Worm (Caenorhabditis elegans): ENCODE results near the gene elo-1.
A peak's percentile ranks its signal among the peaks of the same experiment; 100 is the strongest.

The elo-1 gene

ce11 chrIV:9477135-9477928 lies 48.8 kb upstream of the elo-1 start, which contains the start of gene wrt-3 (continued):
- TF ChIP-seq ceh-82 (tag; optimal IDR thresholded peaks at IDR 0.05) (no peak), ces-1 (GFP tag; optimal IDR thresholded peaks at IDR 0.05) (no peak), fos-1 (tag; optimal IDR thresholded peaks at IDR 0.05) (no peak), egl-27 (tag; optimal IDR thresholded peaks at IDR 0.05) (no peak), skn-1 (tag; optimal IDR thresholded peaks at IDR 0.05) (no peak), daf-8 (GFP tag; IDR thresholded peaks at IDR 0.05) (no peak), unc-130 (GFP tag; optimal IDR thresholded peaks at IDR 0.05) (peak; percentile 67), nhr-102 (tag; optimal IDR thresholded peaks at IDR 0.05) (no peak), tag-97 (GFP tag; IDR thresholded peaks at IDR 0.05) (no peak), aha-1 (tag) (peak; percentile 86), ceh-32 (tag; optimal IDR thresholded peaks at IDR 0.05; ENCODE audit: poor library complexity) (peak; percentile 1), T26A8.4 (GFP tag; IDR thresholded peaks at IDR 0.05) (no peak), nhr-28 (tag; optimal IDR thresholded peaks at IDR 0.05) (peak; percentile 13), dve-1 (tag; optimal IDR thresholded peaks at IDR 0.05; ENCODE audit: insufficient read depth) (no peak), mdl-1 (tag; optimal IDR thresholded peaks at IDR 0.05) (no peak), jun-1 (tag; optimal IDR thresholded peaks at IDR 0.05) (no peak), R02D3.7 (tag; optimal IDR thresholded peaks at IDR 0.05) (peak; percentile 40), sdz-12 (GFP tag; optimal IDR thresholded peaks at IDR 0.05) (peak; percentile 93), attf-4 (tag; optimal IDR thresholded peaks at IDR 0.05) (peak; percentile 58), dmd-9 (GFP tag; IDR thresholded peaks at IDR 0.05) (no peak; the same call in 1 of the 2 replicates), nhr-77 (tag; optimal IDR thresholded peaks at IDR 0.05) (no peak), Y75B8A.6 (GFP tag; IDR thresholded peaks at IDR 0.05) (no peak; the same call in 1 of the 2 replicates), mxl-2 (GFP tag; conservative IDR thresholded peaks at IDR 0.05) (0 out of 2 replicates have a peak, but pooled peaks have one; percentile 20), lim-7 (GFP tag; IDR thresholded peaks at IDR 0.05) (no peak; the same call in none of the 2 replicates), hif-1 (tag; optimal IDR thresholded peaks at IDR 0.05) (no peak), pqm-1 (tag; optimal IDR thresholded peaks at IDR 0.05) (no peak), madf-9 (GFP tag; conservative IDR thresholded peaks at IDR 0.05) (peak; percentile 82), F37D6.2 (tag; optimal IDR thresholded peaks at IDR 0.05) (no peak), daf-12 (tag; optimal IDR thresholded peaks at IDR 0.05) (no peak), F44E2.7 (GFP tag; IDR thresholded peaks at IDR 0.05) (peak; percentile 97), lsy-2 (tag; optimal IDR thresholded peaks at IDR 0.05) (peak in 1 of 2 experiments; percentile 12), vab-7 (GFP tag; IDR thresholded peaks at IDR 0.05) (no peak; the same call in 1 of the 2 replicates), egl-43 (GFP tag; IDR thresholded peaks at IDR 0.05) (no peak), T20F7.1 (GFP tag; optimal IDR thresholded peaks at IDR 0.05) (peak; percentile 68), duxl-1 (tag; optimal IDR thresholded peaks at IDR 0.05; ENCODE audit: poor library complexity) (peak; percentile 91), ceh-62 (tag; optimal IDR thresholded peaks at IDR 0.05) (no peak), nhr-42 (GFP tag; IDR thresholded peaks at IDR 0.05) (peak; percentile 86), zag-1 (tag; optimal IDR thresholded peaks at IDR 0.05) (no peak), unc-39 (tag; optimal IDR thresholded peaks at IDR 0.05) (no peak), rbr-2 (tag; optimal IDR thresholded peaks at IDR 0.05) (peak; percentile 62), lin-13 (GFP tag; optimal IDR thresholded peaks at IDR 0.05) (no peak), ZK546.5 (tag; optimal IDR thresholded peaks at IDR 0.05) (no peak), ztf-11 (tag; optimal IDR thresholded peaks at IDR 0.05) (no peak), spr-3 (GFP tag; optimal IDR thresholded peaks at IDR 0.05) (peak; percentile 81), ceh-28 (tag; optimal IDR thresholded peaks at IDR 0.05) (no peak), dmd-8 (GFP tag; IDR thresholded peaks at IDR 0.05) (peak; percentile 99), daf-16 (GFP tag; optimal IDR thresholded peaks at IDR 0.05) (peak; percentile 71 to 95), daf-16 (tag; optimal IDR thresholded peaks at IDR 0.05) (no peak), Y48G9A.11 (GFP tag; IDR thresholded peaks at IDR 0.05) (no peak), dmd-6 (GFP tag; IDR thresholded peaks at IDR 0.05) (no peak), hlh-11 (tag; optimal IDR thresholded peaks at IDR 0.05) (no peak)

Measured in whole organism, L4 larva.